Worm (Caenorhabditis elegans): Measurements from ENCODE around the gene B0001.8.

- TF ChIP-seq lsy-2 (tag; optimal IDR thresholded peaks at IDR 0.05) (no peak), ztf-11 (tag; optimal IDR thresholded peaks at IDR 0.05) (no peak), nhr-237 (tag; optimal IDR thresholded peaks at IDR 0.05) (no peak), elt-3 (tag; optimal IDR thresholded peaks at IDR 0.05) (no peak), lin-13 (tag; optimal IDR thresholded peaks at IDR 0.05) (no peak), sptf-1 (tag; optimal IDR thresholded peaks at IDR 0.05) (no peak), mab-5 (tag; optimal IDR thresholded peaks at IDR 0.05) (no peak), lin-32 (GFP tag; optimal IDR thresholded peaks at IDR 0.05) (no peak), snpc-4 (tag; optimal IDR thresholded peaks at IDR 0.05) (no peak), ceh-43 (GFP tag; optimal IDR thresholded peaks at IDR 0.05) (no peak)
Observed at ce11 chrIV:12143231-12143630, 2.4 kb upstream of the B0001.8 start, which contains the start of gene B0001.5.

Measured in whole organism, mixed stage, embryonic.